Fruit fly (Drosophila melanogaster) whole organism, wandering third instar larva: ENCODE results near the gene msk.
A peak's percentile ranks its signal among the peaks of the same experiment; 100 is the strongest.

Experiments used
- CG32264 ChIP-seq: fragments of 200-800 bp; sonication (Bioruptor generic); optimal IDR thresholded peaks from 2 replicates; lab custom pipeline; 2016; ENCODE audit warnings: missing biosample characterization, missing genetic modification characterization
- CG9705 ChIP-seq: fragments of 200-800 bp; sonication (Bioruptor generic); optimal IDR thresholded peaks from 2 replicates; lab custom pipeline; 2018; ENCODE audit warnings: missing biosample characterization, mild to moderate bottlenecking, missing genetic modification characterization
- Dif ChIP-seq: fragments of 200-275, 200-300 bp; sonication (Bioruptor generic); optimal IDR thresholded peaks from 2 replicates; lab custom pipeline; 2018; ENCODE audit warnings: missing biosample characterization, missing genetic modification characterization; ENCODE audit not compliant: partially characterized antibody
- GATAd ChIP-seq: sonication (Bioruptor generic); optimal IDR thresholded peaks from 2 replicates; lab custom pipeline; 2016; ENCODE audit warnings: missing biosample characterization, missing genetic modification characterization
- HLH106 ChIP-seq: fragments of 200-800 bp; optimal IDR thresholded peaks from 3 replicates; lab custom pipeline; 2019; ENCODE audit warnings: missing biosample characterization, mild to moderate bottlenecking, missing genetic modification characterization, moderate library complexity
- Hnf4 ChIP-seq: fragments of 200-800 bp; sonication (Bioruptor generic); optimal IDR thresholded peaks from 2 replicates; lab custom pipeline; 2016; ENCODE audit warnings: missing biosample characterization, mild to moderate bottlenecking, missing genetic modification characterization
- Hr83 ChIP-seq: fragments of 200-300 bp; sonication (Bioruptor generic); optimal IDR thresholded peaks from 2 replicates; lab custom pipeline; 2016; ENCODE audit warnings: missing biosample characterization, mild to moderate bottlenecking, missing genetic modification characterization, moderate library complexity; ENCODE audit not compliant: poor library complexity, severe bottlenecking
- Jra ChIP-seq: sonication (Bioruptor generic); optimal IDR thresholded peaks from 2 replicates; lab custom pipeline; 2016; ENCODE audit warnings: missing biosample characterization, missing genetic modification characterization
- Mio ChIP-seq: sonication (Bioruptor generic); optimal IDR thresholded peaks from 2 replicates; lab custom pipeline; 2016; ENCODE audit warnings: missing biosample characterization, missing genetic modification characterization
- Myc ChIP-seq: fragments of >200 bp; optimal IDR thresholded peaks from 2 replicates; lab custom pipeline; 2017
- N ChIP-seq: fragments of >200 bp; optimal IDR thresholded peaks from 2 replicates; lab custom pipeline; 2018; ENCODE audit warnings: missing biosample characterization, missing external identifiers, missing genetic modification characterization
- OdsH ChIP-seq: fragments of 200-800 bp; sonication (Bioruptor generic); optimal IDR thresholded peaks from 2 replicates; lab custom pipeline; 2016; ENCODE audit warnings: missing biosample characterization, mild to moderate bottlenecking, missing genetic modification characterization
- Rel ChIP-seq, 2 experiments: fragments of 200-800 bp; sonication (Bioruptor generic) in 1 of 2; optimal IDR thresholded peaks; 2 replicates in 1 of 2; 3 replicates in 1 of 2; lab custom pipeline; 2016 to 2019; ENCODE audit warnings: mild to moderate bottlenecking in 2 of 2, missing biosample characterization in 2 of 2, missing genetic modification characterization in 2 of 2, moderate library complexity in 1 of 2
- Sp1 ChIP-seq: fragments of 200-800 bp; sonication (Bioruptor generic); optimal IDR thresholded peaks from 3 replicates; lab custom pipeline; 2019; ENCODE audit warnings: missing biosample characterization, mild to moderate bottlenecking, missing genetic modification characterization, moderate library complexity
- Vsx2 ChIP-seq: fragments of 200-300, 225-300 bp; sonication (Bioruptor generic); optimal IDR thresholded peaks from 2 replicates; lab custom pipeline; 2018; ENCODE audit warnings: missing biosample characterization, missing genetic modification characterization; ENCODE audit not compliant: partially characterized antibody
- br ChIP-seq: fragments of 200-800 bp; sonication (Bioruptor generic); optimal IDR thresholded peaks from 2 replicates; lab custom pipeline; 2016; ENCODE audit warnings: missing biosample characterization, missing genetic modification characterization
- dmrt93B ChIP-seq: fragments of 200-800 bp; sonication (Bioruptor generic); optimal IDR thresholded peaks from 2 replicates; lab custom pipeline; 2018; ENCODE audit warnings: missing biosample characterization, mild to moderate bottlenecking, missing genetic modification characterization
- dsf ChIP-seq: sonication (Bioruptor generic); optimal IDR thresholded peaks from 2 replicates; lab custom pipeline; 2016; ENCODE audit warnings: missing biosample characterization, missing genetic modification characterization, borderline replicate concordance
- ey ChIP-seq: fragments of 200-800 bp; sonication (Bioruptor generic); optimal IDR thresholded peaks from 2 replicates; lab custom pipeline; 2016; ENCODE audit warnings: missing biosample characterization, missing genetic modification characterization
- foxo ChIP-seq, 2 experiments: fragments of 200-800 bp; sonication (Bioruptor generic); optimal IDR thresholded peaks; 2 replicates in 1 of 2; 3 replicates in 1 of 2; lab custom pipeline; 2016 to 2017; ENCODE audit warnings: missing biosample characterization in 2 of 2, missing genetic modification characterization in 2 of 2
- fru ChIP-seq: fragments of 200-800 bp; sonication (Bioruptor generic); optimal IDR thresholded peaks from 3 replicates; lab custom pipeline; 2016; ENCODE audit warnings: missing biosample characterization, mild to moderate bottlenecking, missing genetic modification characterization
- h ChIP-seq: fragments of 200-800 bp; sonication (Bioruptor generic); optimal IDR thresholded peaks from 3 replicates; lab custom pipeline; 2016; ENCODE audit warnings: missing biosample characterization, mild to moderate bottlenecking, missing genetic modification characterization
- jim ChIP-seq: fragments of 175-275, 200-325 bp; sonication (Bioruptor generic); optimal IDR thresholded peaks from 2 replicates; lab custom pipeline; 2016; ENCODE audit warnings: missing biosample characterization, mild to moderate bottlenecking, missing genetic modification characterization
- lola ChIP-seq: fragments of >200 bp; optimal IDR thresholded peaks from 2 replicates; lab custom pipeline; 2017; ENCODE audit warnings: missing biosample characterization, missing genetic modification characterization
- pan ChIP-seq: fragments of >200 bp; optimal IDR thresholded peaks from 2 replicates; lab custom pipeline; 2017
- psq ChIP-seq: fragments of 200-800 bp; sonication (Bioruptor generic); optimal IDR thresholded peaks from 3 replicates; lab custom pipeline; 2017; ENCODE audit warnings: missing biosample characterization, mild to moderate bottlenecking, missing genetic modification characterization, moderate library complexity
- rgr ChIP-seq: fragments of 200-800 bp; sonication (Bioruptor generic); optimal IDR thresholded peaks from 3 replicates; lab custom pipeline; 2016; ENCODE audit warnings: missing biosample characterization, mild to moderate bottlenecking, missing genetic modification characterization
- sage ChIP-seq: fragments of 200-800 bp; sonication (Bioruptor generic); optimal IDR thresholded peaks from 2 replicates; lab custom pipeline; 2016; ENCODE audit warnings: missing biosample characterization, mild to moderate bottlenecking, missing genetic modification characterization
- sv ChIP-seq: fragments of 200-800 bp; sonication (Bioruptor generic); optimal IDR thresholded peaks from 3 replicates; lab custom pipeline; 2016; ENCODE audit warnings: missing biosample characterization, missing genetic modification characterization
- usp ChIP-seq: fragments of >200 bp; optimal IDR thresholded peaks from 2 replicates; lab custom pipeline; 2017; ENCODE audit warnings: missing biosample characterization, missing genetic modification characterization
- woc ChIP-seq: sonication (Bioruptor generic); optimal IDR thresholded peaks from 2 replicates; lab custom pipeline; 2016; ENCODE audit warnings: missing biosample characterization, mild to moderate bottlenecking, missing genetic modification characterization

msk gene

DNA sequence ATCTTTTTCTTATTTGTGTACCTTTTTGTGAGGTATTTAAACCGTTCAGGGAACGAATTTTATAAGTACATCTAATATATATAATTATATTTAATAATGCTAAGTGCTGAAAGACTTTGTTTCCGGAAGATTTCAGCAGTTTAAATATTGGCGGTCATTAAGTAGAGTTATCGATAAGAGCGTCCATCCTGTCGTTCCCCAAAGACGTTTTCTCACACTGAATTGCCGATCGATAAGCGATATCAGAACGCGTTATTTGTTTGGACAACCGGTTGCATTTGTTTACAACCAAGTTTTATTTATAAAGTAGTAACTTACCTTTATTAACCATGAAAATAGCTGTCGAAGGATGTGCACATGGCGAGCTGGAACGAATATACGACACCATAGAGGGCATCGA lies 5.6 kb downstream of the msk start, which contains the start of gene ldbr:
ldbr (plus strand) TSS at position 238 of the 400 bp plus-strand sequence.
- TF ChIP-seq foxo (GFP tag; optimal IDR thresholded peaks at IDR 0.05; lab: Kevin White, UChicago): peak in 1 of 2 experiments; percentile 44
- no peak for TF ChIP-seq GATAd (GFP tag; lab: Kevin White, UChicago)
- no peak for TF ChIP-seq Hnf4 (GFP tag; lab: Kevin White, UChicago)
- peak; percentile 3 for TF ChIP-seq br (GFP tag; lab: Kevin White, UChicago)
- TF ChIP-seq rgr (GFP tag; lab: Kevin White, UChicago): peak; percentile 30
- TF ChIP-seq Sp1 (GFP tag; lab: Kevin White, UChicago): peak; percentile 21

DNA sequence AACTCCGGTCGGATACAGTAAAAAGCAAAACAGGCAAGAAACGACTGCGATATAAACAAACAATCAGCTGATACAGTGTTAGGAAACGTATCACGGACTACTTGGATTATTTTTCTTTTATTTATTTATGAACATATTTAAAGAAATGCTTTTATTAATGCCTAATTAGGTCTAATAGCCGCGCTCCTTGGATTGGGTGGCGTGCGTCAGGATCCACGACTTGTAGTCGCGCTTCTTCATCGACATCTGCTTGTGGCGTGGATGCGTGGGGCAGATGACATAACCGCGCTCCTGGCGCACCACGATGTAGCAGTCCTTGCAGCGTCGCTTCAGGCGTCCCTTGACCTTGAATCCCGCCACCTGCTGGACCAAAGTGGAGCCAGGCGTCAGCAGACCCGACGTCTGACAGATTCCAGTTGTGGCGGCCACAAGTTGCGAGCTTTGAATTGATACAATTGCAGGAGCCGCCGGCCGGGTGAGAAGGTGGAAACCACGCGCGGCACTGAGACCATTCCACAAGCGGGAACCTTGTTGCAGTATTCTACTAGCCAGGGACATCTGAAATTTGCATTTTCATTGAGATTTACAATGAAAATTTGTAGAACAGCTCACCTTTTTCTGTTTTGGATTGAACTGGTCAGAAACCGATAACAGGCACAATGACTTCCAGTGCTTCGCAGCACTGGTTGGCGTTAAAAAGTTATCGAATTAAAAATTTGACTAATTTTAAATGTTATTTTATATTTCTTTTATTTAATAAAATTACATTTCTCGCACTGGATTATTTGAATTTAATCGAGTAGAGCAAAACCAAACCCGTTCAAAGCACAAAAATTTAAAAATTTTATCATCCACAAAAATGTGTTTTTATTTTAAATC lies 8.7 kb downstream of the msk start, which contains the start of the genes CG7550 and mRpL36:
CG7550 (minus strand) TSS at position 51 of the 879 bp plus-strand sequence.
mRpL36 (minus strand) TSS at position 652 of the 879 bp plus-strand sequence.
- no peak for TF ChIP-seq lola (GFP tag; lab: Kevin White, UChicago)
- peak; percentile 8 for TF ChIP-seq Hr83 (GFP tag; lab: Kevin White, UChicago)

DNA sequence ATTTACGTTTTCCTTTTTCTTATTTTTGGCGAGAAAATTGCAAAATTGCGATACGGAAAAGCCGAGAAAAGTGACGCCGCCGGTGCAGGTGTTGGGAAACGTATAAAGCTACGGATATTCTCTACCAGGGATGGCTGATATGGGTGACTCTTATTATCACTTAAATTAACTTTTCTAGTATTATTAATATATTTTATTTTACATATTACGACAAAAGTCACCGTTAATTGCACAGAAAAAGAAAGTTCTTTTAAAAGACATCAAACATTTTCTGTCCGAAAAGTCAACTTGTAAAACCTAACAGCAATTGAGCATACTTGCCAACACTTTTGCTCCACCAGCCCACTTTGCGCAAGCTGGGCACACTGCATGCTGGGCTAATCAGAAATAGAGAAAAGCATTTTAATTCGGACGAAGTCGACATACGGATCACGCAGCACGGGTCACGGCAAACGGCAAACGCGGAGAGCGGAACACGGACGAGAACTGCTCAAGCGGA lies 11.8 kb downstream of the msk start, which contains the start of the genes Cds and Uba2:
Cds (plus strand) TSS at position 51 of the 499 bp plus-strand sequence.
Uba2 (minus strand) TSS at position 107 of the 499 bp plus-strand sequence.
- TF ChIP-seq lola (GFP tag; lab: Kevin White, UChicago): no peak
- TF ChIP-seq usp (GFP tag; lab: Kevin White, UChicago): no peak
- TF ChIP-seq CG32264 (GFP tag; lab: Kevin White, UChicago): peak; percentile 67
- peak; percentile 83 for TF ChIP-seq Rel (GFP tag; optimal IDR thresholded peaks at IDR 0.05; lab: Kevin White, UChicago)
- TF ChIP-seq Rel (tag; optimal IDR thresholded peaks at IDR 0.05; lab: Kevin White, UChicago): peak; percentile 84
- peak; percentile 32 for TF ChIP-seq Dif (GFP tag; lab: Kevin White, UChicago)
- peak; percentile 28 for TF ChIP-seq jim (GFP tag; lab: Kevin White, UChicago)
- peak; percentile 75 for TF ChIP-seq dsf (GFP tag; lab: Kevin White, UChicago)
- TF ChIP-seq dmrt93B (GFP tag; lab: Kevin White, UChicago): peak; percentile 87
- peak; percentile 83 for TF ChIP-seq br (GFP tag; lab: Kevin White, UChicago)
- TF ChIP-seq foxo (GFP tag; optimal IDR thresholded peaks at IDR 0.05; lab: Kevin White, UChicago): peak in 1 of 2 experiments; percentile 95
- TF ChIP-seq sv (GFP tag; lab: Kevin White, UChicago): peak; percentile 85
- peak; percentile 92 for TF ChIP-seq Sp1 (GFP tag; lab: Kevin White, UChicago)
- TF ChIP-seq sage (GFP tag; lab: Kevin White, UChicago): peak; percentile 80
- no peak for TF ChIP-seq woc
- TF ChIP-seq CG9705: peak; percentile 91
- TF ChIP-seq rgr (GFP tag; lab: Kevin White, UChicago): peak; percentile 95
- TF ChIP-seq N: no peak
- peak; percentile 91 for TF ChIP-seq psq (GFP tag; lab: Kevin White, UChicago)
- no peak for TF ChIP-seq Mio (GFP tag; lab: Kevin White, UChicago)
- peak; percentile 90 for TF ChIP-seq Vsx2 (GFP tag; lab: Kevin White, UChicago)
- TF ChIP-seq GATAd (GFP tag; lab: Kevin White, UChicago): peak; percentile 80
- TF ChIP-seq Hnf4 (GFP tag; lab: Kevin White, UChicago): peak; percentile 87
- TF ChIP-seq ey (GFP tag; lab: Kevin White, UChicago): peak; percentile 83
- TF ChIP-seq Myc (lab: Kevin White, UChicago): peak; percentile 39
- peak; percentile 88 for TF ChIP-seq OdsH (GFP tag; lab: Kevin White, UChicago)
- TF ChIP-seq fru (GFP tag; lab: Kevin White, UChicago): peak; percentile 90
- TF ChIP-seq Hr83 (GFP tag; lab: Kevin White, UChicago): no peak
- peak; percentile 83 for TF ChIP-seq Jra (GFP tag; lab: Kevin White, UChicago)
- TF ChIP-seq HLH106 (tag; lab: Kevin White, UChicago): peak; percentile 95
- no peak for TF ChIP-seq pan (lab: Kevin White, UChicago)
- peak; percentile 91 for TF ChIP-seq h (GFP tag; lab: Kevin White, UChicago)
- TF ChIP-seq, all 38 proteins: peak for 24
